Worm (Caenorhabditis elegans) whole organism, L1 larva: Measurements from ENCODE around the gene F55F10.3.

ENCODE experiments used
- C04F5.9 ChIP-seq: sonication (generic microtip); optimal IDR thresholded peaks from 2 replicates; lab custom pipeline; 2016; ENCODE audit warnings: missing genetic modification characterization, missing compliant biosample characterization
- F16B12.6 ChIP-seq: fragments of 150-350 bp; optimal IDR thresholded peaks from 2 replicates; lab custom pipeline; 2014; ENCODE audit warnings: missing biosample characterization, missing genetic modification characterization
- aha-1 ChIP-seq: fragments of 150-350 bp; optimal IDR thresholded peaks from 2 replicates; lab custom pipeline; 2014; ENCODE audit warnings: missing biosample characterization, missing genetic modification characterization
- alr-1 ChIP-seq: fragments of 200-800 bp; sonication (Bioruptor generic); optimal IDR thresholded peaks from 2 replicates; lab custom pipeline; 2018; ENCODE audit warnings: borderline replicate concordance, mild to moderate bottlenecking, missing genetic modification characterization, missing compliant biosample characterization
- ama-1 ChIP-seq: fragments of 150-350 bp; optimal IDR thresholded peaks from 2 replicates; lab custom pipeline; 2014
- ceh-63 ChIP-seq: fragments of 200-800 bp; sonication (Bioruptor generic); optimal IDR thresholded peaks from 2 replicates; lab custom pipeline; 2018; ENCODE audit warnings: mild to moderate bottlenecking, missing genetic modification characterization, missing compliant biosample characterization
- ceh-82 ChIP-seq, 3 experiments: fragments of 150-350 bp in 1 of 3; sonication (generic microtip) in 2 of 3; optimal IDR thresholded peaks; 2 replicates each; lab custom pipeline; 2014 to 2017; ENCODE audit warnings: missing biosample characterization in 3 of 3, missing genetic modification characterization in 3 of 3
- ceh-90 ChIP-seq: sonication (generic microtip); optimal IDR thresholded peaks from 2 replicates; lab custom pipeline; 2016; ENCODE audit warnings: missing genetic modification characterization, missing compliant biosample characterization
- dpl-1 ChIP-seq, 3 experiments: fragments of 150-350 bp in 2 of 3; sonication (generic microtip) in 1 of 3; optimal IDR thresholded peaks; 2 replicates each; lab custom pipeline; 2014 to 2017; ENCODE audit warnings: missing biosample characterization in 3 of 3, missing genetic modification characterization in 3 of 3, missing genetic modification reagents in 3 of 3
- efl-1 ChIP-seq, 4 experiments: fragments of 150-350 bp; optimal IDR thresholded peaks in 3 of 4; peaks in 1 of 4; 1 replicate in 1 of 4; 2 replicates in 3 of 4; lab custom pipeline; 2014; ENCODE audit warnings: missing biosample characterization in 2 of 4, missing genetic modification characterization in 2 of 4, missing genetic modification reagents in 2 of 4
- efl-3 ChIP-seq: fragments of 200-800 bp; sonication (Bioruptor generic); optimal IDR thresholded peaks from 2 replicates; lab custom pipeline; 2018; ENCODE audit warnings: mild to moderate bottlenecking, missing genetic modification characterization, missing compliant biosample characterization
- egl-13 ChIP-seq: sonication (generic microtip); optimal IDR thresholded peaks from 2 replicates; lab custom pipeline; 2016; ENCODE audit warnings: missing genotype, missing genetic modification reagents, missing genetic modification characterization, missing compliant biosample characterization
- elt-2 ChIP-seq: sonication (generic microtip); optimal IDR thresholded peaks from 2 replicates; lab custom pipeline; 2016; ENCODE audit warnings: missing genetic modification characterization, mild to moderate bottlenecking, inconsistent platforms, missing compliant biosample characterization, missing genetic modification reagents
- elt-3 ChIP-seq, 6 experiments: fragments of 150-350 bp in 1 of 6; sonication (generic microtip); optimal IDR thresholded peaks; 2 replicates each; lab custom pipeline; 2017 to 2018; ENCODE audit warnings: missing biosample characterization in 6 of 6, missing genetic modification characterization in 6 of 6, inconsistent platforms in 1 of 6
- fkh-4 ChIP-seq: sonication (generic microtip); optimal IDR thresholded peaks from 2 replicates; lab custom pipeline; 2016; ENCODE audit warnings: missing compliant biosample characterization, missing genetic modification characterization, borderline replicate concordance
- fkh-8 ChIP-seq: sonication (generic microtip); optimal IDR thresholded peaks from 2 replicates; lab custom pipeline; 2016; ENCODE audit warnings: mild to moderate bottlenecking, missing genetic modification characterization, missing compliant biosample characterization
- grh-1 ChIP-seq: fragments of 200-800 bp; sonication (Bioruptor generic); IDR thresholded peaks from 2 replicates; pipeline ENCODE4 v1.3.6; 2022; ENCODE audit warnings: missing genetic modification reagents, missing genetic modification characterization, missing compliant biosample characterization
- hlh-4 ChIP-seq: sonication (generic microtip); optimal IDR thresholded peaks from 2 replicates; lab custom pipeline; 2016; ENCODE audit warnings: mild to moderate bottlenecking, missing genetic modification characterization, missing compliant biosample characterization
- hpl-2 ChIP-seq: fragments of 150-350 bp; optimal IDR thresholded peaks from 2 replicates; lab custom pipeline; 2014; ENCODE audit warnings: missing biosample characterization, missing genetic modification reagents, missing genetic modification characterization
- irx-1 ChIP-seq: sonication (generic microtip); optimal IDR thresholded peaks from 2 replicates; lab custom pipeline; 2016; ENCODE audit warnings: missing genetic modification characterization, missing compliant biosample characterization
- lin-13 ChIP-seq: fragments of 150-350 bp; optimal IDR thresholded peaks from 2 replicates; lab custom pipeline; 2014; ENCODE audit warnings: missing biosample characterization, missing genetic modification reagents, missing genetic modification characterization
- lin-39 ChIP-seq: fragments of 150-350 bp; optimal IDR thresholded peaks from 2 replicates; lab custom pipeline; 2014; ENCODE audit warnings: missing biosample characterization, missing genetic modification reagents, missing genetic modification characterization
- lir-3 ChIP-seq: sonication (generic microtip); optimal IDR thresholded peaks from 2 replicates; lab custom pipeline; 2016; ENCODE audit warnings: mild to moderate bottlenecking, missing genetic modification characterization, moderate library complexity, missing compliant biosample characterization; ENCODE audit not compliant: poor library complexity
- lsy-2 ChIP-seq, 2 experiments: fragments of 150-350 bp; optimal IDR thresholded peaks; 2 replicates each; lab custom pipeline; 2014; ENCODE audit warnings: missing biosample characterization in 2 of 2, missing genetic modification characterization in 2 of 2
- mab-9 ChIP-seq: fragments of 200-800 bp; sonication (Bioruptor generic); IDR thresholded peaks from 2 replicates; pipeline ENCODE4 v1.3.6; 2022; ENCODE audit warnings: missing genetic modification reagents, missing genetic modification characterization, missing compliant biosample characterization
- mdl-1 ChIP-seq, 2 experiments: fragments of 150-350 bp; optimal IDR thresholded peaks; 2 replicates each; lab custom pipeline; 2014 to 2017; ENCODE audit warnings: missing biosample characterization in 2 of 2, missing genetic modification characterization in 2 of 2, inconsistent platforms in 1 of 2
- mep-1 ChIP-seq: fragments of 150-350 bp; optimal IDR thresholded peaks from 2 replicates; lab custom pipeline; 2014; ENCODE audit warnings: missing biosample characterization, missing genetic modification characterization
- nhr-11 ChIP-seq: fragments of 150-350 bp; optimal IDR thresholded peaks from 2 replicates; lab custom pipeline; 2014; ENCODE audit warnings: missing biosample characterization, missing genetic modification characterization
- nhr-12 ChIP-seq: sonication (generic microtip); optimal IDR thresholded peaks from 2 replicates; lab custom pipeline; 2017; ENCODE audit warnings: missing biosample characterization, missing genetic modification characterization
- nhr-19 ChIP-seq: fragments of 200-800 bp; sonication (Bioruptor generic); conservative IDR thresholded peaks from 2 replicates; pipeline ENCODE4 v1.3.6; 2022; ENCODE audit warnings: missing genetic modification characterization, missing compliant biosample characterization
- nhr-20 ChIP-seq: sonication (generic microtip); optimal IDR thresholded peaks from 2 replicates; lab custom pipeline; 2016; ENCODE audit warnings: mild to moderate bottlenecking, missing genetic modification characterization, missing compliant biosample characterization
- nhr-28 ChIP-seq: fragments of 150-350 bp; optimal IDR thresholded peaks from 2 replicates; lab custom pipeline; 2014; ENCODE audit warnings: missing biosample characterization, missing genetic modification characterization
- nhr-84 ChIP-seq: sonication (generic microtip); optimal IDR thresholded peaks from 2 replicates; lab custom pipeline; 2017; ENCODE audit warnings: missing biosample characterization, missing genetic modification characterization
- pag-3 ChIP-seq: sonication (generic microtip); optimal IDR thresholded peaks from 2 replicates; lab custom pipeline; 2017; ENCODE audit warnings: missing genetic modification characterization, mild to moderate bottlenecking, missing compliant biosample characterization, antibody characterized with exemption, borderline replicate concordance; ENCODE audit not compliant: insufficient read depth
- pax-3 ChIP-seq: fragments of 200-800 bp; sonication (Bioruptor generic); optimal IDR thresholded peaks from 2 replicates; lab custom pipeline; 2018; ENCODE audit warnings: mild to moderate bottlenecking, missing genetic modification characterization, moderate library complexity, missing compliant biosample characterization
- pqm-1 ChIP-seq: sonication (generic microtip); optimal IDR thresholded peaks from 3 replicates; lab custom pipeline; 2017; ENCODE audit warnings: missing biosample characterization, missing genetic modification characterization
- rnt-1 ChIP-seq: sonication (generic microtip); optimal IDR thresholded peaks from 2 replicates; lab custom pipeline; 2016; ENCODE audit warnings: mild to moderate bottlenecking, missing genetic modification characterization, moderate library complexity, missing compliant biosample characterization
- sup-37 ChIP-seq: fragments of 200-800 bp; sonication (Bioruptor generic); optimal IDR thresholded peaks from 2 replicates; lab custom pipeline; 2018; ENCODE audit warnings: mild to moderate bottlenecking, missing genetic modification characterization, missing compliant biosample characterization
- tbx-2 ChIP-seq: sonication (generic microtip); optimal IDR thresholded peaks from 2 replicates; lab custom pipeline; 2016; ENCODE audit warnings: missing genetic modification characterization, missing compliant biosample characterization
- tlp-1 ChIP-seq: fragments of 150-350 bp; optimal IDR thresholded peaks from 2 replicates; lab custom pipeline; 2014; ENCODE audit warnings: missing biosample characterization, missing genetic modification characterization
- unc-30 ChIP-seq: sonication (generic microtip); optimal IDR thresholded peaks from 2 replicates; lab custom pipeline; 2017; ENCODE audit warnings: missing biosample characterization, missing genetic modification characterization
- unc-62 ChIP-seq: fragments of 150-350 bp; optimal IDR thresholded peaks from 2 replicates; lab custom pipeline; 2014; ENCODE audit warnings: missing biosample characterization, missing genetic modification reagents, missing genetic modification characterization
- unc-86 ChIP-seq: sonication (generic microtip); optimal IDR thresholded peaks from 2 replicates; lab custom pipeline; 2016; ENCODE audit warnings: missing genetic modification characterization, missing compliant biosample characterization
- unc-98 ChIP-seq: fragments of 200-800 bp; sonication (Bioruptor generic); IDR thresholded peaks from 2 replicates; pipeline ENCODE4 v1.3.6; 2022; ENCODE audit warnings: missing genetic modification characterization, missing compliant biosample characterization
- xbp-1 ChIP-seq: sonication (generic microtip); optimal IDR thresholded peaks from 2 replicates; lab custom pipeline; 2016; ENCODE audit warnings: missing genetic modification characterization, missing compliant biosample characterization
- zag-1 ChIP-seq: fragments of 150-350 bp; optimal IDR thresholded peaks from 2 replicates; lab custom pipeline; 2014; ENCODE audit warnings: missing biosample characterization, missing genetic modification characterization
- ztf-4 ChIP-seq: fragments of 150-350 bp; optimal IDR thresholded peaks from 2 replicates; lab custom pipeline; 2014; ENCODE audit warnings: missing biosample characterization, missing genetic modification characterization

F55F10.3 gene

DNA sequence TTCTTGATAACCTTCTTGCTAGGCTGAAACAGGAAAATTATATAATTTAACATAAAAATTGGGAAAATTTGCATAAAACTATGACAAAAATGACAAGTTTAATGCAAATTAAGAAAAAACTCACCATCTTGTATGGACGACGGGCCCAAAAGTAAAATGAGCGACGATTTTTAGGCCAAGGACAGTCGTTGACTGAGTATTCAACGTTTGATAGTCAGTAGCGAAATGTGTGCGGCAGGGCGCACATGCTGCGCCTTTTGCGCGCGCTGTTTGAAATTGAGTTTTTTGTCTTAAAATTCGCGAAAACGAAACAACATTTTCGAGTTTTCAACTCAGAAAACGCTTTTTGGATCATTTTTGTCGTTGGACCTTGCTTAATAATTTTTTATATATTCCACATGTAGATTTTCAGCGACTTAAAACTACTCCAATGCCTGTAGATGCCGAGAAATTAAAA lies 30.7 kb downstream of the F55F10.3 start, which contains the start of the genes rpl-7A and set-21 (continued):
- TF ChIP-seq unc-62 (GFP tag; lab: Kevin White, UChicago), result no peak
- peak; percentile 77 for TF ChIP-seq F16B12.6 (tag; lab: Kevin White, UChicago)
- peak; percentile 95 for TF ChIP-seq nhr-20 (tag; lab: Kevin White, UChicago)
- no peak for TF ChIP-seq nhr-12 (tag; lab: Kevin White, UChicago)
- peak; percentile 84 to 94 (median 90) for TF ChIP-seq ceh-82 (tag; optimal IDR thresholded peaks at IDR 0.05; lab: Kevin White, UChicago)
- peak; percentile 87 for TF ChIP-seq mep-1 (tag; lab: Kevin White, UChicago)
- TF ChIP-seq rnt-1 (tag; lab: Kevin White, UChicago), result peak; percentile 97
- TF ChIP-seq lir-3, result peak; percentile 83
- peak; percentile 93 for TF ChIP-seq unc-98
- peak; percentile 99 for TF ChIP-seq grh-1 (GFP tag; lab: Robert Waterston, UW)
- no peak for TF ChIP-seq nhr-28 (tag; lab: Kevin White, UChicago)
- TF ChIP-seq lsy-2 (tag; optimal IDR thresholded peaks at IDR 0.05; lab: Kevin White, UChicago), result peak; percentile 94 to 95
- peak; percentile 92 for TF ChIP-seq mab-9 (GFP tag; lab: Robert Waterston, UW)
- TF ChIP-seq nhr-11, result peak; percentile 65
- peak; percentile 92 for TF ChIP-seq irx-1 (tag; lab: Kevin White, UChicago)
- TF ChIP-seq unc-30, result no peak
- peak in 1 of 2 experiments; percentile 67 for TF ChIP-seq mdl-1 (tag; optimal IDR thresholded peaks at IDR 0.05; lab: Kevin White, UChicago)
- TF ChIP-seq unc-86, result peak; percentile 95
- no peak for TF ChIP-seq pag-3 (tag; lab: Kevin White, UChicago)
- no peak for TF ChIP-seq aha-1 (tag; lab: Kevin White, UChicago)
- TF ChIP-seq lin-13, result peak; percentile 78
- peak; percentile 98 for TF ChIP-seq nhr-19
- TF ChIP-seq zag-1 (tag; lab: Kevin White, UChicago), result no peak
- TF ChIP-seq xbp-1 (tag; lab: Kevin White, UChicago), result peak; percentile 97
- TF ChIP-seq ama-1 (lab: Kevin White, UChicago), result no peak
- peak; percentile 89 for TF ChIP-seq ztf-4 (tag; lab: Kevin White, UChicago)
- peak; percentile 90 for TF ChIP-seq C04F5.9 (tag; lab: Kevin White, UChicago)
- TF ChIP-seq nhr-84 (tag; lab: Kevin White, UChicago), result no peak
- TF ChIP-seq dpl-1 (GFP tag; optimal IDR thresholded peaks at IDR 0.05; lab: Kevin White, UChicago), result peak; percentile 94 to 95 (median 95)
- peak; percentile 88 for TF ChIP-seq elt-2
- peak; percentile 98 for TF ChIP-seq fkh-8 (tag; lab: Kevin White, UChicago)
- TF ChIP-seq pax-3 (tag; lab: Kevin White, UChicago), result peak; percentile 95
- peak; percentile 61 for TF ChIP-seq fkh-4
- TF ChIP-seq lin-39 (tag; lab: Kevin White, UChicago), result peak; percentile 26
- TF ChIP-seq pqm-1, result no peak
- TF ChIP-seq efl-3 (GFP tag; lab: Kevin White, UChicago), result no peak
- peak; percentile 83 for TF ChIP-seq sup-37
- no peak for TF ChIP-seq tlp-1 (tag; lab: Kevin White, UChicago)
- peak; percentile 46 for TF ChIP-seq ceh-90
- no peak for TF ChIP-seq hlh-4
- peak; percentile 60 for TF ChIP-seq hpl-2 (GFP tag; lab: Kevin White, UChicago)
- TF ChIP-seq tbx-2, result peak; percentile 95
- peak; percentile 92 for TF ChIP-seq egl-13 (tag; lab: Kevin White, UChicago)
- TF ChIP-seq elt-3 (tag; optimal IDR thresholded peaks at IDR 0.05; lab: Kevin White, UChicago), result peak; percentile 20 to 85 (median 78)
- no peak for TF ChIP-seq alr-1 (tag; lab: Kevin White, UChicago)
- peak; percentile 94 to 98 for TF ChIP-seq efl-1 (optimal IDR thresholded peaks at IDR 0.05; lab: Kevin White, UChicago)
- TF ChIP-seq efl-1 (GFP tag; optimal IDR thresholded peaks at IDR 0.05 in 1 of 2; lab: Kevin White, UChicago), result peak; percentile 93 to 100
- peak; percentile 26 for TF ChIP-seq ceh-63 (GFP tag; lab: Kevin White, UChicago)
